Fruit fly (Drosophila melanogaster): ENCODE measurements around the gene CG43056.

The CG43056 gene

dm6 chr2L:4452798-4453197, 15.2 kb downstream of the CG43056 start, which contains the start of gene CG15439 (continued):
- TF ChIP-seq tna (GFP tag; IDR thresholded peaks at IDR 0.05; ENCODE audit: partially characterized antibody), result peak; percentile 83
- peak; percentile 43; the same call in 1 of the 2 replicates for TF ChIP-seq CG2129 (GFP tag; IDR thresholded peaks at IDR 0.05; ENCODE audit: partially characterized antibody)
- peak; percentile 89 for TF ChIP-seq ato (GFP tag; IDR thresholded peaks at IDR 0.05; ENCODE audit: partially characterized antibody)
- no peak for TF ChIP-seq gt (GFP tag; IDR thresholded peaks at IDR 0.05)
- TF ChIP-seq wor (GFP tag; IDR thresholded peaks at IDR 0.05), result no peak
- TF ChIP-seq dan (GFP tag; IDR thresholded peaks at IDR 0.05), result no peak
- TF ChIP-seq hbn (GFP tag; IDR thresholded peaks at IDR 0.05; ENCODE audit: partially characterized antibody), result peak; percentile 62; the same call in 1 of the 2 replicates
- no peak for TF ChIP-seq pan (optimal IDR thresholded peaks at IDR 0.05)
- TF ChIP-seq pan (GFP tag; optimal IDR thresholded peaks at IDR 0.05 in 1 of 2, IDR thresholded peaks at IDR 0.05 in 1 of 2), result no peak
- no peak for TF ChIP-seq BtbVII (GFP tag; optimal IDR thresholded peaks at IDR 0.05)
- peak; percentile 52 for TF ChIP-seq inv (GFP tag; IDR thresholded peaks at IDR 0.05; ENCODE audit: partially characterized antibody)
- TF ChIP-seq Dref (GFP tag; IDR thresholded peaks at IDR 0.05), result peak; percentile 77
- TF ChIP-seq Ets65A (GFP tag), result no peak
- peak; percentile 39 for TF ChIP-seq pzg (GFP tag; optimal IDR thresholded peaks at IDR 0.05)
- no peak for TF ChIP-seq Mes4 (GFP tag; optimal IDR thresholded peaks at IDR 0.05)
- TF ChIP-seq sqz (GFP tag; optimal IDR thresholded peaks at IDR 0.05), result no peak
- TF ChIP-seq CoRest (tag; optimal IDR thresholded peaks at IDR 0.05), result no peak
- no peak for TF ChIP-seq al (GFP tag; IDR thresholded peaks at IDR 0.05)
- TF ChIP-seq HmgZ (tag; optimal IDR thresholded peaks at IDR 0.05), result no peak
- no peak for TF ChIP-seq Camta (GFP tag; optimal IDR thresholded peaks at IDR 0.05)
- TF ChIP-seq HLH4C (GFP tag; IDR thresholded peaks at IDR 0.05; ENCODE audit: partially characterized antibody), result peak; percentile 86
- TF ChIP-seq Scr (GFP tag; IDR thresholded peaks at IDR 0.05; ENCODE audit: partially characterized antibody), result peak; percentile 76
- no peak for TF ChIP-seq CG2199 (GFP tag; IDR thresholded peaks at IDR 0.05)
- TF ChIP-seq CG16813 (GFP tag; IDR thresholded peaks at IDR 0.05; ENCODE audit: partially characterized antibody), result peak; percentile 64
- TF ChIP-seq CG6654 (GFP tag; optimal IDR thresholded peaks at IDR 0.05), result no peak
- TF ChIP-seq ewg (GFP tag; optimal IDR thresholded peaks at IDR 0.05), result no peak
- TF ChIP-seq Aef1 (GFP tag; IDR thresholded peaks at IDR 0.05), result no peak
- peak; percentile 83 for TF ChIP-seq CG13287 (GFP tag; IDR thresholded peaks at IDR 0.05; ENCODE audit: partially characterized antibody)
- no peak for TF ChIP-seq CG32767 (GFP tag; IDR thresholded peaks at IDR 0.05)
- peak; percentile 49 for TF ChIP-seq CG14860 (GFP tag; IDR thresholded peaks at IDR 0.05; ENCODE audit: partially characterized antibody)
- TF ChIP-seq CG2116 (GFP tag; optimal IDR thresholded peaks at IDR 0.05), result peak; percentile 86
- TF ChIP-seq CG34224 (GFP tag; IDR thresholded peaks at IDR 0.05; ENCODE audit: partially characterized antibody), result peak; percentile 86
- peak; percentile 75 for TF ChIP-seq zen2 (GFP tag; IDR thresholded peaks at IDR 0.05; ENCODE audit: partially characterized antibody)
- TF ChIP-seq CG12942 (GFP tag; optimal IDR thresholded peaks at IDR 0.05), result no peak
- no peak for TF ChIP-seq repo (GFP tag; optimal IDR thresholded peaks at IDR 0.05)
- TF ChIP-seq CG6791 (GFP tag; IDR thresholded peaks at IDR 0.05; ENCODE audit: partially characterized antibody), result peak; percentile 82
- peak; percentile 89 for TF ChIP-seq MESR4 (GFP tag; optimal IDR thresholded peaks at IDR 0.05)
- peak; percentile 23 for TF ChIP-seq CG6254 (GFP tag; optimal IDR thresholded peaks at IDR 0.05)
- TF ChIP-seq odd (GFP tag; optimal IDR thresholded peaks at IDR 0.05), result no peak
- TF ChIP-seq CG17186 (GFP tag; optimal IDR thresholded peaks at IDR 0.05), result no peak
- peak; percentile 67 for TF ChIP-seq Doc3 (GFP tag; IDR thresholded peaks at IDR 0.05; ENCODE audit: partially characterized antibody)
- TF ChIP-seq crol (GFP tag; IDR thresholded peaks at IDR 0.05), result no peak
- no peak for TF ChIP-seq disco-r (GFP tag; optimal IDR thresholded peaks at IDR 0.05)
- no peak for TF ChIP-seq CG6813 (GFP tag; optimal IDR thresholded peaks at IDR 0.05)
- no peak for TF ChIP-seq CG14014 (GFP tag; IDR thresholded peaks at IDR 0.05)
- TF ChIP-seq Awh (GFP tag; IDR thresholded peaks at IDR 0.05), result no peak
- TF ChIP-seq Hr3 (GFP tag; optimal IDR thresholded peaks at IDR 0.05), result no peak
- TF ChIP-seq CG10147 (GFP tag; optimal IDR thresholded peaks at IDR 0.05), result no peak
- no peak for TF ChIP-seq Ravus (GFP tag; IDR thresholded peaks at IDR 0.05)
- no peak for TF ChIP-seq Abd-B (GFP tag; optimal IDR thresholded peaks at IDR 0.05)

All from whole organism, embryonic.